Fruit fly (Drosophila melanogaster): ENCODE results near the gene CG42654.
A peak's percentile ranks its signal among the peaks of the same experiment; 100 is the strongest.

Gene CG42654

dm6 chr3L:19909234-19910053 lies 44.9 kb downstream of the CG42654 start (continued):
- no peak for TF ChIP-seq esg (GFP tag; conservative IDR thresholded peaks at IDR 0.05)
- peak; percentile 38; the same call in 1 of the 3 replicates for TF ChIP-seq row (GFP tag; IDR thresholded peaks at IDR 0.05)
- no peak for TF ChIP-seq CG17912 (GFP tag; optimal IDR thresholded peaks at IDR 0.05)
- TF ChIP-seq CG15073 (GFP tag; optimal IDR thresholded peaks at IDR 0.05): no peak
- TF ChIP-seq sqz (GFP tag; optimal IDR thresholded peaks at IDR 0.05): no peak
- TF ChIP-seq CG18476 (GFP tag; optimal IDR thresholded peaks at IDR 0.05): no peak
- no peak for TF ChIP-seq Six4 (GFP tag; optimal IDR thresholded peaks at IDR 0.05)
- peak; percentile 32; the same call in 1 of the 2 replicates for TF ChIP-seq CG17328 (GFP tag; IDR thresholded peaks at IDR 0.05)
- peak; percentile 44 for TF ChIP-seq CG34376 (GFP tag; optimal IDR thresholded peaks at IDR 0.05)
- TF ChIP-seq CG11456 (GFP tag; IDR thresholded peaks at IDR 0.05): no peak
- no peak for TF ChIP-seq CG16815 (GFP tag; optimal IDR thresholded peaks at IDR 0.05)
- no peak for TF ChIP-seq Neu2 (GFP tag; optimal IDR thresholded peaks at IDR 0.05; ENCODE audit: borderline replicate concordance)
- TF ChIP-seq Scr (GFP tag; IDR thresholded peaks at IDR 0.05; ENCODE audit: partially characterized antibody): 0 out of 2 replicates have a peak, but pooled peaks have one; percentile 17
- TF ChIP-seq dmrt99B (tag; optimal IDR thresholded peaks at IDR 0.05): no peak
- no peak for TF ChIP-seq fru (optimal IDR thresholded peaks at IDR 0.05)
- TF ChIP-seq lab (GFP tag; optimal IDR thresholded peaks at IDR 0.05): no peak
- no peak for TF ChIP-seq CG8765 (GFP tag; IDR thresholded peaks at IDR 0.05)
- peak; percentile 42 for TF ChIP-seq MBD-R2 (GFP tag; IDR thresholded peaks at IDR 0.05)
- TF ChIP-seq kay (GFP tag; optimal IDR thresholded peaks at IDR 0.05): no peak
- TF ChIP-seq NC2α (GFP tag; optimal IDR thresholded peaks at IDR 0.05): no peak
- peak; percentile 45 for TF ChIP-seq CG12391 (tag; optimal IDR thresholded peaks at IDR 0.05)
- no peak for TF ChIP-seq Dfd (GFP tag; optimal IDR thresholded peaks at IDR 0.05)
- no peak for TF ChIP-seq mam (GFP tag; optimal IDR thresholded peaks at IDR 0.05)
- no peak for TF ChIP-seq pan (optimal IDR thresholded peaks at IDR 0.05)
- no peak for TF ChIP-seq pan (GFP tag; optimal IDR thresholded peaks at IDR 0.05 in 1 of 2, IDR thresholded peaks at IDR 0.05 in 1 of 2)
- no peak for TF ChIP-seq Dll (GFP tag; IDR thresholded peaks at IDR 0.05; ENCODE audit: partially characterized antibody)
- no peak for TF ChIP-seq btn (GFP tag; optimal IDR thresholded peaks at IDR 0.05)
- TF ChIP-seq odd (GFP tag; optimal IDR thresholded peaks at IDR 0.05): no peak
- TF ChIP-seq nau (GFP tag; optimal IDR thresholded peaks at IDR 0.05): no peak
- TF ChIP-seq Elba2 (GFP tag; optimal IDR thresholded peaks at IDR 0.05): peak; percentile 55
- no peak for TF ChIP-seq CG11560 (tag; IDR thresholded peaks at IDR 0.05)
- TF ChIP-seq CG15696 (tag; optimal IDR thresholded peaks at IDR 0.05): no peak
- TF ChIP-seq cg (GFP tag; optimal IDR thresholded peaks at IDR 0.05): no peak
- TF ChIP-seq NFAT (GFP tag; IDR thresholded peaks at IDR 0.05): no peak
- TF ChIP-seq CG10366 (GFP tag; IDR thresholded peaks at IDR 0.05): no peak
- TF ChIP-seq ap (GFP tag; IDR thresholded peaks at IDR 0.05): no peak
- no peak for TF ChIP-seq sim (GFP tag; IDR thresholded peaks at IDR 0.05)
- TF ChIP-seq CG1529 (GFP tag; optimal IDR thresholded peaks at IDR 0.05): no peak
- TF ChIP-seq usp (GFP tag; optimal IDR thresholded peaks at IDR 0.05): no peak
- TF ChIP-seq CkIIα-i1 (GFP tag; IDR thresholded peaks at IDR 0.05): no peak
- no peak for TF ChIP-seq hbn (GFP tag; IDR thresholded peaks at IDR 0.05; ENCODE audit: partially characterized antibody)
- TF ChIP-seq CG17385 (GFP tag; optimal IDR thresholded peaks at IDR 0.05): no peak
- no peak for TF ChIP-seq schlank (tag; optimal IDR thresholded peaks at IDR 0.05)
- TF ChIP-seq Ssrp (tag; optimal IDR thresholded peaks at IDR 0.05): no peak
- peak; percentile 34 for TF ChIP-seq grau (tag; optimal IDR thresholded peaks at IDR 0.05)
- peak; percentile 9 for TF ChIP-seq D19A (tag; optimal IDR thresholded peaks at IDR 0.05)
- TF ChIP-seq cad (GFP tag; optimal IDR thresholded peaks at IDR 0.05): no peak
- no peak for TF ChIP-seq gsb-n (tag; optimal IDR thresholded peaks at IDR 0.05)
- no peak for TF ChIP-seq CG10274 (GFP tag; optimal IDR thresholded peaks at IDR 0.05)
- no peak for TF ChIP-seq cwo (GFP tag; optimal IDR thresholded peaks at IDR 0.05)
- TF ChIP-seq CG9609 (GFP tag; optimal IDR thresholded peaks at IDR 0.05): no peak

Measured in whole organism, embryonic.